Fruit fly (Drosophila melanogaster): Measurements from ENCODE around the gene CG4842.

dm6 chr3L:16361200-16361815, 6.9 kb upstream of the CG4842 start:
- no peak for TF ChIP-seq CG8478 (optimal IDR thresholded peaks at IDR 0.05)
- no peak for TF ChIP-seq CTCF (optimal IDR thresholded peaks at IDR 0.05)

Measured in S2 (cell line).